Fruit fly (Drosophila melanogaster): ENCODE data around the gene CG10019.

DNA sequence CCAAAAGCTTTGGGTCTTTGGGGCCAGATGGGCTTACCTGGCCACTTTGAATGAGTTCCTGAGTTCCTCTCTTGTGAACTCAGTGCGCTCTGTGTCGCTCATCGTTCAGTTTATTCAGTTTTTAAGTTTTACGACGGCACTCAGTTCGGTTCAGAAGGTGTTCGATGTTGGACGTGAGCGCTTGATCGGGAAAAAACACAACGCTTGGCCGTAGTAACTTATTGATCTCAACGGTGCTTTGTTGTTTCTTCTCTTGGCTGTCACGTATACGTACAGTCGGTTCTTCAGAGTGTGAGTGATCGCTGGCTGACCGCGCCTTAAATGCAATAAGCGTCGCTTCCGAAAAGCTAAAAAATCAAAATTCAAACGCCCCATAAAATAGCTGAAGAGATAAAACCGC, 56.8 kb downstream of the CG10019 start, which contains the start of gene bark:
- TF ChIP-seq CG6854 (GFP tag; optimal IDR thresholded peaks at IDR 0.05) (peak; percentile 75), topi (GFP tag; optimal IDR thresholded peaks at IDR 0.05) (peak; percentile 39)
